Fruit fly (Drosophila melanogaster) whole organism, embryonic: ENCODE measurements around the gene par-6.

Experiments
- Abd-B ChIP-seq: fragments of 200-800 bp; sonication (Bioruptor generic); optimal IDR thresholded peaks from 2 replicates; lab custom pipeline; 2018; ENCODE audit warnings: missing biosample characterization, mild to moderate bottlenecking, missing genetic modification characterization, moderate library complexity
- Antp ChIP-seq: fragments of 200-800 bp; sonication (Bioruptor generic); optimal IDR thresholded peaks from 3 replicates; lab custom pipeline; 2016; ENCODE audit warnings: missing biosample characterization, missing genetic modification characterization
- Bgb ChIP-seq: fragments of 200-800 bp; sonication (Bioruptor generic); IDR thresholded peaks from 2 replicates; pipeline ENCODE4 v1.3.6; 2022; ENCODE audit warnings: missing biosample characterization, missing genetic modification characterization; ENCODE audit not compliant: partially characterized antibody
- BtbVII ChIP-seq: fragments of 200-800 bp; sonication (Bioruptor generic); optimal IDR thresholded peaks from 3 replicates; lab custom pipeline; 2017; ENCODE audit warnings: missing biosample characterization, mild to moderate bottlenecking, missing genetic modification characterization
- CG12104 ChIP-seq: fragments of 200-800 bp; sonication (Bioruptor generic); optimal IDR thresholded peaks from 3 replicates; lab custom pipeline; 2016; ENCODE audit warnings: missing biosample characterization, missing genetic modification characterization
- CG13287 ChIP-seq: fragments of 200-800 bp; sonication (Bioruptor generic); IDR thresholded peaks from 2 replicates; pipeline ENCODE4 v1.3.6; 2022; ENCODE audit warnings: missing biosample characterization, missing genetic modification characterization; ENCODE audit not compliant: partially characterized antibody
- CG14014 ChIP-seq: fragments of 200-800 bp; sonication (Bioruptor generic); IDR thresholded peaks from 2 replicates; pipeline ENCODE4 v1.3.6; 2022; ENCODE audit warnings: missing biosample characterization, missing genetic modification characterization
- CG1603 ChIP-seq: fragments of 200-800 bp; sonication (Bioruptor generic); optimal IDR thresholded peaks from 2 replicates; lab custom pipeline; 2019; ENCODE audit warnings: missing biosample characterization, mild to moderate bottlenecking, missing genetic modification characterization, moderate library complexity
- CG2875 ChIP-seq: fragments of 200-800 bp; sonication (Bioruptor generic); optimal IDR thresholded peaks from 2 replicates; lab custom pipeline; 2017; ENCODE audit warnings: missing biosample characterization, mild to moderate bottlenecking, missing genetic modification characterization, missing genetic modification reagents
- CG2889 ChIP-seq: fragments of 200-800 bp; sonication (Bioruptor generic); IDR thresholded peaks from 3 replicates; pipeline ENCODE4 v1.3.6; 2022; ENCODE audit warnings: missing biosample characterization, missing genetic modification characterization
- CG30403 ChIP-seq: fragments of 200-800 bp; sonication (Bioruptor generic); optimal IDR thresholded peaks from 3 replicates; lab custom pipeline; 2016; ENCODE audit warnings: missing biosample characterization, missing genetic modification characterization
- CG3065 ChIP-seq: fragments of 200-800 bp; sonication (Bioruptor generic); optimal IDR thresholded peaks from 2 replicates; lab custom pipeline; 2016; ENCODE audit warnings: missing biosample characterization, missing genetic modification characterization
- CG31441 ChIP-seq: fragments of 200-800 bp; sonication (Bioruptor generic); IDR thresholded peaks from 2 replicates; pipeline ENCODE4 v1.3.6; 2022; ENCODE audit warnings: missing biosample characterization, missing genetic modification characterization
- CG4854 ChIP-seq: fragments of 200-800 bp; sonication (Bioruptor generic); optimal IDR thresholded peaks from 2 replicates; lab custom pipeline; 2016; ENCODE audit warnings: missing biosample characterization, missing genetic modification characterization, inconsistent platforms
- CG7786 ChIP-seq: fragments of 200-800 bp; sonication (Bioruptor generic); optimal IDR thresholded peaks from 2 replicates; lab custom pipeline; 2016; ENCODE audit warnings: missing biosample characterization, missing genetic modification characterization
- CG9215 ChIP-seq: fragments of 200-800 bp; sonication (Bioruptor generic); IDR thresholded peaks from 2 replicates; pipeline ENCODE4 v1.3.6; 2022; ENCODE audit warnings: missing biosample characterization, missing genetic modification characterization
- CG9727 ChIP-seq: fragments of 200-800 bp; sonication (Bioruptor generic); optimal IDR thresholded peaks from 3 replicates; lab custom pipeline; 2017; ENCODE audit warnings: missing biosample characterization, mild to moderate bottlenecking, missing genetic modification characterization
- CG9876 ChIP-seq: fragments of 200-800 bp; sonication (Bioruptor generic); optimal IDR thresholded peaks from 2 replicates; lab custom pipeline; 2016; ENCODE audit warnings: missing biosample characterization, missing genetic modification characterization
- D ChIP-seq, 2 experiments: fragments of 200-800 bp in 1 of 2; fragments of >200 bp in 1 of 2; sonication (Bioruptor generic) in 1 of 2; optimal IDR thresholded peaks; 2 replicates in 1 of 2; 3 replicates in 1 of 2; lab custom pipeline; 2017; ENCODE audit warnings: mild to moderate bottlenecking in 1 of 2, missing biosample characterization in 1 of 2, missing genetic modification characterization in 1 of 2, missing genetic modification reagents in 1 of 2
- Doc2 ChIP-seq: fragments of 200-800 bp; sonication (Bioruptor generic); IDR thresholded peaks from 2 replicates; pipeline ENCODE4 v1.3.6; 2022; ENCODE audit warnings: missing biosample characterization, missing genetic modification characterization
- E2f1 ChIP-seq: fragments of 200-800 bp; sonication (Bioruptor generic); IDR thresholded peaks from 2 replicates; pipeline ENCODE4 v1.3.6; 2022; ENCODE audit warnings: missing biosample characterization, missing genetic modification characterization
- H2.0 ChIP-seq: fragments of 200-800 bp; sonication (Bioruptor generic); IDR thresholded peaks from 2 replicates; pipeline ENCODE4 v1.3.6; 2022; ENCODE audit warnings: missing biosample characterization, missing genetic modification characterization
- HHEX ChIP-seq: fragments of 200-800 bp; sonication (Bioruptor generic); optimal IDR thresholded peaks from 3 replicates; lab custom pipeline; 2017; ENCODE audit warnings: missing biosample characterization, mild to moderate bottlenecking, missing genetic modification characterization, missing genetic modification reagents
- HLH4C ChIP-seq: fragments of 200-800 bp; sonication (Bioruptor generic); IDR thresholded peaks from 3 replicates; pipeline ENCODE4 v1.3.6; 2022; ENCODE audit warnings: missing biosample characterization, missing genetic modification characterization; ENCODE audit not compliant: partially characterized antibody
- Max ChIP-seq: fragments of 200-800 bp; sonication (Bioruptor generic); optimal IDR thresholded peaks from 2 replicates; lab custom pipeline; 2016; ENCODE audit warnings: missing biosample characterization, mild to moderate bottlenecking, missing genetic modification characterization
- Med ChIP-seq: fragments of 200-800 bp; sonication (Bioruptor generic); peaks from one replicate; lab custom pipeline; 2016; ENCODE audit warnings: missing biosample characterization, missing genetic modification characterization, mild to moderate bottlenecking, inconsistent platforms, moderate library complexity
- Nf-YB ChIP-seq: fragments of 200-800 bp; sonication (Bioruptor generic); optimal IDR thresholded peaks from 3 replicates; lab custom pipeline; 2019; ENCODE audit warnings: missing biosample characterization, mild to moderate bottlenecking, missing genetic modification characterization, moderate library complexity
- Scr ChIP-seq: fragments of 200-800 bp; sonication (Bioruptor generic); IDR thresholded peaks from 2 replicates; pipeline ENCODE4 v1.3.6; 2022; ENCODE audit warnings: missing biosample characterization, missing genetic modification characterization; ENCODE audit not compliant: partially characterized antibody
- Spps ChIP-seq: fragments of 200-800 bp; sonication (Bioruptor generic); optimal IDR thresholded peaks from 2 replicates; lab custom pipeline; 2018; ENCODE audit warnings: missing biosample characterization, mild to moderate bottlenecking, missing genetic modification characterization
- Usf ChIP-seq: fragments of 200-800 bp; sonication (Bioruptor generic); optimal IDR thresholded peaks from 2 replicates; lab custom pipeline; 2017; ENCODE audit warnings: missing genotype, missing biosample characterization, missing genetic modification characterization
- ash1 ChIP-seq: fragments of 200-800 bp; sonication (Bioruptor generic); optimal IDR thresholded peaks from 2 replicates; lab custom pipeline; 2018; ENCODE audit warnings: missing biosample characterization, mild to moderate bottlenecking, missing genetic modification characterization
- cad ChIP-seq: fragments of >200 bp; optimal IDR thresholded peaks from 2 replicates; lab custom pipeline; 2017; ENCODE audit warnings: missing biosample characterization, missing genetic modification characterization
- ci ChIP-seq: fragments of 200-800 bp; sonication (Bioruptor generic); IDR thresholded peaks from 3 replicates; pipeline ENCODE4 v1.3.6; 2022; ENCODE audit warnings: missing biosample characterization, missing genetic modification characterization
- corto ChIP-seq: fragments of 200-800 bp; sonication (Bioruptor generic); optimal IDR thresholded peaks from 2 replicates; lab custom pipeline; 2016; ENCODE audit warnings: missing biosample characterization, mild to moderate bottlenecking, missing genetic modification characterization, moderate library complexity
- gcm ChIP-seq: fragments of 200-800 bp; sonication (Bioruptor generic); optimal IDR thresholded peaks from 2 replicates; lab custom pipeline; 2019; ENCODE audit warnings: missing biosample characterization, mild to moderate bottlenecking, missing genetic modification characterization, moderate library complexity
- ind ChIP-seq: fragments of 200-800 bp; sonication (Bioruptor generic); optimal IDR thresholded peaks from 3 replicates; lab custom pipeline; 2016; ENCODE audit warnings: missing biosample characterization, missing genetic modification characterization
- insv ChIP-seq, 2 experiments: fragments of 200-800 bp; sonication (Bioruptor generic); optimal IDR thresholded peaks; 3 replicates each; lab custom pipeline; 2016 to 2018; ENCODE audit warnings: missing biosample characterization in 2 of 2, missing genetic modification characterization in 2 of 2
- lov ChIP-seq, 2 experiments: fragments of 200-800 bp in 1 of 2; fragments of >200 bp in 1 of 2; sonication (Bioruptor generic) in 1 of 2; IDR thresholded peaks in 1 of 2; optimal IDR thresholded peaks in 1 of 2; 2 replicates in 1 of 2; 3 replicates in 1 of 2; pipeline versions ENCODE4 v1.3.6 to Lab custom; 2017 to 2022; ENCODE audit warnings: missing biosample characterization in 1 of 2, missing genetic modification characterization in 1 of 2
- mld ChIP-seq: fragments of 200-800 bp; sonication (Bioruptor generic); IDR thresholded peaks from 3 replicates; pipeline ENCODE4 v1.3.6; 2022; ENCODE audit warnings: missing biosample characterization, missing genetic modification characterization; ENCODE audit not compliant: partially characterized antibody
- pfk ChIP-seq: fragments of 200-800 bp; sonication (Bioruptor generic); optimal IDR thresholded peaks from 2 replicates; lab custom pipeline; 2018; ENCODE audit warnings: missing biosample characterization, mild to moderate bottlenecking, missing genetic modification characterization, moderate library complexity
- pros ChIP-seq: fragments of 200-800 bp; sonication (Bioruptor generic); optimal IDR thresholded peaks from 3 replicates; lab custom pipeline; 2019; ENCODE audit warnings: missing biosample characterization, mild to moderate bottlenecking, missing genetic modification characterization, moderate library complexity
- sd ChIP-seq: fragments of 200-800 bp; sonication (Bioruptor generic); optimal IDR thresholded peaks from 3 replicates; lab custom pipeline; 2018; ENCODE audit warnings: missing biosample characterization, mild to moderate bottlenecking, missing genetic modification characterization, moderate library complexity
- seq ChIP-seq: fragments of 200-800 bp; sonication (Bioruptor generic); IDR thresholded peaks from 2 replicates; pipeline ENCODE4 v1.3.6; 2022; ENCODE audit warnings: missing biosample characterization, missing genetic modification characterization
- slp2 ChIP-seq: fragments of 200-800 bp; sonication (Bioruptor generic); optimal IDR thresholded peaks from 2 replicates; lab custom pipeline; 2016; ENCODE audit warnings: missing biosample characterization, missing genetic modification characterization
- stc ChIP-seq: fragments of 200-800 bp; sonication (Bioruptor generic); IDR thresholded peaks from 2 replicates; pipeline ENCODE4 v1.3.6; 2022; ENCODE audit warnings: missing biosample characterization, missing genetic modification characterization
- stwl ChIP-seq: fragments of 200-800 bp; sonication (Bioruptor generic); optimal IDR thresholded peaks from 3 replicates; lab custom pipeline; 2018; ENCODE audit warnings: missing biosample characterization, mild to moderate bottlenecking, missing genetic modification characterization, moderate library complexity
- tio ChIP-seq: fragments of 200-800 bp; sonication (Bioruptor generic); optimal IDR thresholded peaks from 2 replicates; lab custom pipeline; 2017; ENCODE audit warnings: missing biosample characterization, missing genetic modification characterization, inconsistent platforms
- ttk ChIP-seq: fragments of 200-800 bp; sonication (Bioruptor generic); IDR thresholded peaks from 2 replicates; pipeline ENCODE4 v2.1.2; 2022; ENCODE audit warnings: missing biosample characterization, missing genetic modification characterization
- vvl ChIP-seq: fragments of 200-800 bp; sonication (Bioruptor generic); IDR thresholded peaks from 2 replicates; pipeline ENCODE4 v1.3.6; 2022; ENCODE audit warnings: missing biosample characterization, missing genetic modification characterization
- zen ChIP-seq: fragments of 200-800 bp; sonication (Bioruptor generic); optimal IDR thresholded peaks from 3 replicates; lab custom pipeline; 2018; ENCODE audit warnings: missing biosample characterization, mild to moderate bottlenecking, missing genetic modification characterization, moderate library complexity

Gene par-6

dm6 chrX:17722912-17723311, 19.8 kb downstream of the par-6 start (continued):
- TF ChIP-seq tio (GFP tag; lab: Kevin White, UChicago) (no peak), CG1603 (peak; percentile 35), slp2 (GFP tag; lab: Kevin White, UChicago) (no peak), cad (GFP tag; lab: Kevin White, UChicago) (no peak), seq (GFP tag; lab: Robert Waterston, UW) (no peak), CG9876 (GFP tag; lab: Kevin White, UChicago) (no peak), Abd-B (GFP tag; lab: Kevin White, UChicago) (no peak), insv (GFP tag; optimal IDR thresholded peaks at IDR 0.05; lab: Kevin White, UChicago) (no peak), CG4854 (GFP tag; lab: Kevin White, UChicago) (no peak), D (optimal IDR thresholded peaks at IDR 0.05; lab: Kevin White, UChicago) (no peak), D (GFP tag; optimal IDR thresholded peaks at IDR 0.05; lab: Kevin White, UChicago) (no peak), CG9727 (GFP tag; lab: Kevin White, UChicago) (no peak), CG2889 (GFP tag; lab: Robert Waterston, UW) (no peak), pfk (GFP tag; lab: Kevin White, UChicago) (peak; percentile 100), CG7786 (GFP tag; lab: Kevin White, UChicago) (no peak), CG9215 (GFP tag; lab: Robert Waterston, UW) (no peak), Nf-YB (GFP tag; lab: Kevin White, UChicago) (no peak), CG13287 (GFP tag; lab: Robert Waterston, UW) (peak; percentile 34; the same call in 1 of the 2 replicates), stc (GFP tag; lab: Robert Waterston, UW) (no peak), gcm (peak; percentile 1), Bgb (GFP tag; lab: Robert Waterston, UW) (peak; percentile 27; the same call in 1 of the 2 replicates), ci (GFP tag; lab: Robert Waterston, UW) (peak; percentile 58; the same call in 2 of the 3 replicates), corto (GFP tag; lab: Kevin White, UChicago) (no peak), ash1 (GFP tag; lab: Kevin White, UChicago) (no peak), CG30403 (GFP tag; lab: Kevin White, UChicago) (no peak), Doc2 (GFP tag; lab: Robert Waterston, UW) (no peak), CG12104 (GFP tag; lab: Kevin White, UChicago) (no peak), HHEX (GFP tag; lab: Kevin White, UChicago) (no peak), BtbVII (GFP tag; lab: Kevin White, UChicago) (no peak), CG31441 (GFP tag; lab: Robert Waterston, UW) (no peak), ind (no peak), stwl (tag; lab: Kevin White, UChicago) (peak; percentile 40), pros (GFP tag; lab: Kevin White, UChicago) (peak; percentile 56), CG2875 (GFP tag; lab: Kevin White, UChicago) (no peak), mld (no peak), Spps (tag; lab: Kevin White, UChicago) (no peak), Usf (GFP tag; lab: Kevin White, UChicago) (no peak), sd (tag; lab: Kevin White, UChicago) (no peak), Med (GFP tag; lab: Kevin White, UChicago) (peak; percentile 81), Max (GFP tag; lab: Kevin White, UChicago) (no peak), CG14014 (GFP tag; lab: Robert Waterston, UW) (no peak), CG3065 (GFP tag; lab: Kevin White, UChicago) (no peak), Antp (GFP tag; lab: Kevin White, UChicago) (no peak), H2.0 (GFP tag; lab: Robert Waterston, UW) (no peak), ttk (GFP tag; lab: Robert Waterston, UW) (no peak), vvl (GFP tag; lab: Robert Waterston, UW) (0 out of 2 replicates have a peak, but pooled peaks have one; percentile 15), HLH4C (no peak), Scr (GFP tag; lab: Robert Waterston, UW) (no peak), zen (tag; lab: Kevin White, UChicago) (no peak), E2f1 (GFP tag; lab: Robert Waterston, UW) (no peak), lov (optimal IDR thresholded peaks at IDR 0.05; lab: Kevin White, UChicago) (no peak), lov (GFP tag; IDR thresholded peaks at IDR 0.05; lab: Robert Waterston, UW) (no peak)
